Fruit fly (Drosophila melanogaster) whole organism, embryonic: ENCODE results near the gene neur.
A peak's percentile ranks its signal among the peaks of the same experiment; 100 is the strongest.

Source experiments
- Asciz ChIP-seq: fragments of 200-800 bp; sonication (Bioruptor generic); optimal IDR thresholded peaks from 2 replicates; lab custom pipeline; 2017; ENCODE audit warnings: missing biosample characterization, mild to moderate bottlenecking, missing genetic modification characterization, missing genetic modification reagents
- CG10366 ChIP-seq: fragments of 200-800 bp; sonication (Bioruptor generic); IDR thresholded peaks from 2 replicates; pipeline ENCODE4 v1.3.6; 2022; ENCODE audit warnings: missing biosample characterization, missing genetic modification characterization
- CG11456 ChIP-seq: fragments of 200-800 bp; sonication (Bioruptor generic); IDR thresholded peaks from 3 replicates; pipeline ENCODE4 v1.3.6; 2022; ENCODE audit warnings: missing biosample characterization, missing genetic modification characterization
- CG13296 ChIP-seq: fragments of 200-800 bp; sonication (Bioruptor generic); optimal IDR thresholded peaks from 3 replicates; lab custom pipeline; 2018; ENCODE audit warnings: missing biosample characterization, mild to moderate bottlenecking, missing genetic modification characterization
- CG13624 ChIP-seq: fragments of 200-800 bp; sonication (Bioruptor generic); optimal IDR thresholded peaks from 2 replicates; lab custom pipeline; 2016; ENCODE audit warnings: missing biosample characterization, missing genetic modification characterization
- CG13894 ChIP-seq: fragments of 200-800 bp; sonication (Bioruptor generic); optimal IDR thresholded peaks from 3 replicates; lab custom pipeline; 2018; ENCODE audit warnings: missing biosample characterization, mild to moderate bottlenecking, missing genetic modification characterization, moderate library complexity
- CG15269 ChIP-seq: fragments of 200-800 bp; sonication (Bioruptor generic); optimal IDR thresholded peaks from 2 replicates; lab custom pipeline; 2018; ENCODE audit warnings: missing biosample characterization, mild to moderate bottlenecking, missing genetic modification characterization, moderate library complexity
- CG15514 ChIP-seq: fragments of 200-800 bp; sonication (Bioruptor generic); optimal IDR thresholded peaks from 3 replicates; lab custom pipeline; 2017; ENCODE audit warnings: missing biosample characterization, missing genetic modification characterization, mild to moderate bottlenecking, moderate library complexity, missing genetic modification reagents
- CG15601 ChIP-seq: fragments of 200-800 bp; sonication (Bioruptor generic); optimal IDR thresholded peaks from 3 replicates; lab custom pipeline; 2019; ENCODE audit warnings: missing biosample characterization, mild to moderate bottlenecking, missing genetic modification characterization, moderate library complexity
- CG2678 ChIP-seq: fragments of 200-800 bp; sonication (Bioruptor generic); optimal IDR thresholded peaks from 3 replicates; lab custom pipeline; 2019; ENCODE audit warnings: missing biosample characterization, mild to moderate bottlenecking, missing genetic modification characterization, moderate library complexity
- CG2875 ChIP-seq: fragments of 200-800 bp; sonication (Bioruptor generic); optimal IDR thresholded peaks from 2 replicates; lab custom pipeline; 2017; ENCODE audit warnings: missing biosample characterization, mild to moderate bottlenecking, missing genetic modification characterization, missing genetic modification reagents
- CG3065 ChIP-seq: fragments of 200-800 bp; sonication (Bioruptor generic); optimal IDR thresholded peaks from 2 replicates; lab custom pipeline; 2016; ENCODE audit warnings: missing biosample characterization, missing genetic modification characterization
- CG31224 ChIP-seq: fragments of 200-800 bp; sonication (Bioruptor generic); IDR thresholded peaks from 2 replicates; pipeline ENCODE4 v1.3.6; 2022; ENCODE audit warnings: missing biosample characterization, missing genetic modification characterization
- CG4282 ChIP-seq: fragments of 200-800 bp; sonication (Bioruptor generic); optimal IDR thresholded peaks from 2 replicates; lab custom pipeline; 2016; ENCODE audit warnings: missing biosample characterization, missing genetic modification characterization
- CG8290 ChIP-seq, 3 experiments: fragments of 200-800 bp; sonication (Bioruptor generic); optimal IDR thresholded peaks; 2 replicates each; lab custom pipeline; 2016 to 2019; ENCODE audit warnings: missing biosample characterization in 3 of 3, missing genetic modification characterization in 3 of 3, mild to moderate bottlenecking in 2 of 3, moderate library complexity in 1 of 3
- CG8388 ChIP-seq: fragments of 200-800 bp; sonication (Bioruptor generic); optimal IDR thresholded peaks from 2 replicates; lab custom pipeline; 2019; ENCODE audit warnings: missing biosample characterization, mild to moderate bottlenecking, missing genetic modification characterization, moderate library complexity
- Dfd ChIP-seq, 2 experiments: fragments of >200 bp; optimal IDR thresholded peaks; 2 replicates each; lab custom pipeline; 2017; ENCODE audit warnings: missing biosample characterization in 2 of 2, missing genetic modification characterization in 2 of 2
- Eip74EF ChIP-seq, 2 experiments: fragments of 200-800 bp in 1 of 2; fragments of >200 bp in 1 of 2; sonication (Bioruptor generic) in 1 of 2; optimal IDR thresholded peaks; 2 replicates each; lab custom pipeline; 2017 to 2019; ENCODE audit warnings: missing biosample characterization in 2 of 2, missing genetic modification characterization in 2 of 2, mild to moderate bottlenecking in 1 of 2, moderate library complexity in 1 of 2
- Fer3 ChIP-seq: fragments of 200-800 bp; sonication (Bioruptor generic); optimal IDR thresholded peaks from 2 replicates; lab custom pipeline; 2018; ENCODE audit warnings: missing biosample characterization, mild to moderate bottlenecking, missing genetic modification characterization, moderate library complexity
- HmgZ ChIP-seq: fragments of 200-800 bp; sonication (Bioruptor generic); optimal IDR thresholded peaks from 2 replicates; lab custom pipeline; 2018; ENCODE audit warnings: missing biosample characterization, mild to moderate bottlenecking, missing genetic modification characterization
- MESR4 ChIP-seq: fragments of 200-800 bp; sonication (Bioruptor generic); optimal IDR thresholded peaks from 2 replicates; lab custom pipeline; 2018; ENCODE audit warnings: missing biosample characterization, mild to moderate bottlenecking, missing genetic modification characterization, moderate library complexity
- Med ChIP-seq: fragments of 200-800 bp; sonication (Bioruptor generic); peaks from one replicate; lab custom pipeline; 2016; ENCODE audit warnings: missing biosample characterization, missing genetic modification characterization, mild to moderate bottlenecking, inconsistent platforms, moderate library complexity
- Meics ChIP-seq: fragments of 200-800 bp; sonication (Bioruptor generic); optimal IDR thresholded peaks from 2 replicates; lab custom pipeline; 2017; ENCODE audit warnings: missing biosample characterization, mild to moderate bottlenecking, missing genetic modification characterization
- PHDP ChIP-seq: fragments of 200-800 bp; sonication (Bioruptor generic); optimal IDR thresholded peaks from 3 replicates; lab custom pipeline; 2018; ENCODE audit warnings: missing biosample characterization, mild to moderate bottlenecking, missing genetic modification characterization, moderate library complexity
- Pdp1 ChIP-seq, 2 experiments: fragments of 200-800 bp; sonication (Bioruptor generic); optimal IDR thresholded peaks; 3 replicates each; lab custom pipeline; 2016; ENCODE audit warnings: missing biosample characterization in 2 of 2, missing genetic modification characterization in 2 of 2, mild to moderate bottlenecking in 1 of 2, moderate library complexity in 1 of 2
- Sin3A ChIP-seq: fragments of >200 bp; optimal IDR thresholded peaks from 2 replicates; lab custom pipeline; 2018
- YL-1 ChIP-seq: fragments of 200-800 bp; sonication (Bioruptor generic); optimal IDR thresholded peaks from 3 replicates; lab custom pipeline; 2017; ENCODE audit warnings: missing biosample characterization, mild to moderate bottlenecking, missing genetic modification characterization
- ab ChIP-seq: fragments of 200-800 bp; sonication (Bioruptor generic); optimal IDR thresholded peaks from 2 replicates; lab custom pipeline; 2016; ENCODE audit warnings: missing biosample characterization, missing genetic modification characterization
- cwo ChIP-seq: fragments of 200-800 bp; sonication (Bioruptor generic); optimal IDR thresholded peaks from 3 replicates; lab custom pipeline; 2017; ENCODE audit warnings: missing biosample characterization, missing genetic modification characterization, mild to moderate bottlenecking, moderate library complexity, missing genetic modification reagents
- dm ChIP-seq: fragments of 200-800 bp; sonication (Bioruptor generic); optimal IDR thresholded peaks from 3 replicates; lab custom pipeline; 2016; ENCODE audit warnings: missing biosample characterization, missing genetic modification characterization
- exex ChIP-seq: fragments of 200-800 bp; sonication (Bioruptor generic); optimal IDR thresholded peaks from 4 replicates; lab custom pipeline; 2018; ENCODE audit warnings: missing biosample characterization, mild to moderate bottlenecking, missing genetic modification characterization, moderate library complexity
- eyg ChIP-seq: fragments of 200-800 bp; sonication (Bioruptor generic); optimal IDR thresholded peaks from 3 replicates; lab custom pipeline; 2016; ENCODE audit warnings: missing biosample characterization, missing genetic modification characterization
- gce ChIP-seq: fragments of 200-800 bp; sonication (Bioruptor generic); IDR thresholded peaks from 3 replicates; pipeline ENCODE4 v1.3.6; 2022; ENCODE audit warnings: missing biosample characterization, missing genetic modification characterization
- gem ChIP-seq: fragments of 200-800 bp; sonication (Bioruptor generic); optimal IDR thresholded peaks from 2 replicates; lab custom pipeline; 2019; ENCODE audit warnings: missing biosample characterization, mild to moderate bottlenecking, missing genetic modification characterization, moderate library complexity
- grau ChIP-seq: fragments of 200-800 bp; optimal IDR thresholded peaks from 3 replicates; lab custom pipeline; 2019; ENCODE audit warnings: missing biosample characterization, mild to moderate bottlenecking, missing genetic modification characterization, moderate library complexity
- lab ChIP-seq: fragments of 200-800 bp; sonication (Bioruptor generic); optimal IDR thresholded peaks from 3 replicates; lab custom pipeline; 2017; ENCODE audit warnings: missing biosample characterization, missing genetic modification characterization, mild to moderate bottlenecking, moderate library complexity, missing genetic modification reagents
- lbe ChIP-seq: fragments of 200-800 bp; sonication (Bioruptor generic); optimal IDR thresholded peaks from 2 replicates; lab custom pipeline; 2016; ENCODE audit warnings: missing biosample characterization, mild to moderate bottlenecking, missing genetic modification characterization
- lilli ChIP-seq: fragments of 200-800 bp; sonication (Bioruptor generic); optimal IDR thresholded peaks from 3 replicates; lab custom pipeline; 2016; ENCODE audit warnings: missing biosample characterization, missing genetic modification characterization
- mirr ChIP-seq: fragments of 200-800 bp; sonication (Bioruptor generic); optimal IDR thresholded peaks from 3 replicates; lab custom pipeline; 2018; ENCODE audit warnings: missing biosample characterization, mild to moderate bottlenecking, missing genetic modification characterization
- nom ChIP-seq: fragments of 200-800 bp; sonication (Bioruptor generic); optimal IDR thresholded peaks from 2 replicates; lab custom pipeline; 2017; ENCODE audit warnings: missing biosample characterization, missing genetic modification characterization, mild to moderate bottlenecking, moderate library complexity, missing genetic modification reagents
- oc ChIP-seq: fragments of 200-800 bp; sonication (Bioruptor generic); optimal IDR thresholded peaks from 2 replicates; lab custom pipeline; 2018; ENCODE audit warnings: missing biosample characterization, mild to moderate bottlenecking, missing genetic modification characterization, moderate library complexity
- sd ChIP-seq: fragments of 200-800 bp; sonication (Bioruptor generic); optimal IDR thresholded peaks from 3 replicates; lab custom pipeline; 2018; ENCODE audit warnings: missing biosample characterization, mild to moderate bottlenecking, missing genetic modification characterization, moderate library complexity
- sens ChIP-seq: fragments of 200-800 bp; sonication (Bioruptor generic); peaks from one replicate; lab custom pipeline; 2016; ENCODE audit warnings: missing biosample characterization, missing genetic modification characterization
- sug ChIP-seq: fragments of 200-800 bp; optimal IDR thresholded peaks from 2 replicates; lab custom pipeline; 2019; ENCODE audit warnings: missing biosample characterization, mild to moderate bottlenecking, missing genetic modification characterization, moderate library complexity
- tna ChIP-seq: fragments of 200-800 bp; sonication (Bioruptor generic); IDR thresholded peaks from 2 replicates; pipeline ENCODE4 v1.3.6; 2022; ENCODE audit warnings: missing biosample characterization, missing genetic modification characterization; ENCODE audit not compliant: partially characterized antibody
- wek ChIP-seq: fragments of 200-800 bp; sonication (Bioruptor generic); optimal IDR thresholded peaks from 3 replicates; lab custom pipeline; 2018; ENCODE audit warnings: missing biosample characterization, mild to moderate bottlenecking, missing genetic modification characterization, moderate library complexity
- zfh2 ChIP-seq: fragments of 200-800 bp; sonication (Bioruptor generic); optimal IDR thresholded peaks from 2 replicates; lab custom pipeline; 2016; ENCODE audit warnings: missing biosample characterization, missing genetic modification characterization

neur gene

DNA sequence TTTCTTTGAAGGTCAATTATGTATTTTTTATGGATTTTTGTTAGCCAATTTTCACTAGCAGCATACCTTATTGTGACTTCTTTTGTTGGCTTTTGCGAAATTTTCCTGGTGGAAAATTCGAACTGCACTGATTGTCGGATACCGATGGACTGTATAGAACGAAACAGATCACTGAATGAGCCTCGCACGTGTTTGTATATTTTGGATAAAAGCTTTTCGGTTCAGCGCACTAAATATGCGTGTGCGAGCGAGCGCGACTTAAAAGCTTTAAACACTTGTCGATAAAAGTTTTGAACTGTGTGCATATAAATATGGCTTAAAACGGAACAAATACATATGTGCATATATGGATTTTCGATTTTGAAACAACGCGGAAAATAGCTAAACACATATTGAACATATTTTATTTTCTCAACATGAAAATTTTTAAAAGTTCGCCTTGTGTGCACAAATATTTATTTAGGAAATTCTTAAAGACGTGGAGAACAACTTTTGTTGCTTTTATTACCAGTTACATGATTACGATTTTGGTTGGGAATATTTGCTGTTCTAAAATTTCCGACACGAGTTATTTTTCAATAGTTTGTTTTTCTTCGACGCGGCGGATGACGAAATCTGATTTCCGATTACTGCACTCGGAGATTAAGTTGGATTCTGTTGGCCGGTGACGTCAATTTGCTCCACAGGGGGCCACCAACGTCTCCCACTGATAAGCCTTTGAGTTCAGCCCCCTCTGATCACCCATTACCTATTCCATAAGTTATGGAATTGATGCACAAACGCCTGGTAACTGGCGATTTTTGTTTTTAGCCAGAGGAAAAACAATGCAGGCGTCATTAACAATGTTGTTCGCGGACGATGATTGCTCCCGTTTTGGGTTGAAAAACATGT lies 10.1 kb upstream of the neur start:
- TF ChIP-seq tna (GFP tag; lab: Robert Waterston, UW) (no peak), sug (tag; lab: Kevin White, UChicago) (peak; percentile 96), grau (peak; percentile 11), cwo (GFP tag; lab: Kevin White, UChicago) (peak; percentile 90), CG13296 (peak; percentile 43), wek (GFP tag; lab: Kevin White, UChicago) (no peak), Med (GFP tag; lab: Kevin White, UChicago) (peak; percentile 53), HmgZ (tag; lab: Kevin White, UChicago) (no peak), CG8290 (GFP tag; optimal IDR thresholded peaks at IDR 0.05; lab: Kevin White, UChicago) (no peak), CG8290 (tag; optimal IDR thresholded peaks at IDR 0.05; lab: Kevin White, UChicago) (peak in 1 of 2 experiments; percentile 29), dm (peak; percentile 36), CG8388 (GFP tag; lab: Kevin White, UChicago) (peak; percentile 94), CG15514 (GFP tag; lab: Kevin White, UChicago) (peak; percentile 13), Sin3A (lab: Kevin White, UChicago) (no peak), CG15269 (tag; lab: Kevin White, UChicago) (peak; percentile 22), Fer3 (tag; lab: Kevin White, UChicago) (peak; percentile 14), gce (GFP tag; lab: Robert Waterston, UW) (no peak), YL-1 (GFP tag; lab: Kevin White, UChicago) (peak; percentile 38), Pdp1 (GFP tag; optimal IDR thresholded peaks at IDR 0.05; lab: Kevin White, UChicago) (peak in 1 of 2 experiments; percentile 16), CG31224 (GFP tag; lab: Robert Waterston, UW) (no peak), zfh2 (GFP tag; lab: Kevin White, UChicago) (peak; percentile 11), sens (GFP tag; lab: Kevin White, UChicago) (peak; percentile 77), CG13894 (peak; percentile 57), sd (tag; lab: Kevin White, UChicago) (peak; percentile 6), oc (tag; lab: Kevin White, UChicago) (peak; percentile 3), CG3065 (GFP tag; lab: Kevin White, UChicago) (no peak), gem (peak; percentile 30), PHDP (peak; percentile 23), Meics (GFP tag; lab: Kevin White, UChicago) (peak; percentile 33), mirr (GFP tag; lab: Kevin White, UChicago) (no peak), lilli (GFP tag; lab: Kevin White, UChicago) (peak; percentile 22), CG2678 (tag; lab: Kevin White, UChicago) (peak; percentile 11), nom (GFP tag; lab: Kevin White, UChicago) (no peak), lab (GFP tag; lab: Kevin White, UChicago) (peak; percentile 31)

DNA sequence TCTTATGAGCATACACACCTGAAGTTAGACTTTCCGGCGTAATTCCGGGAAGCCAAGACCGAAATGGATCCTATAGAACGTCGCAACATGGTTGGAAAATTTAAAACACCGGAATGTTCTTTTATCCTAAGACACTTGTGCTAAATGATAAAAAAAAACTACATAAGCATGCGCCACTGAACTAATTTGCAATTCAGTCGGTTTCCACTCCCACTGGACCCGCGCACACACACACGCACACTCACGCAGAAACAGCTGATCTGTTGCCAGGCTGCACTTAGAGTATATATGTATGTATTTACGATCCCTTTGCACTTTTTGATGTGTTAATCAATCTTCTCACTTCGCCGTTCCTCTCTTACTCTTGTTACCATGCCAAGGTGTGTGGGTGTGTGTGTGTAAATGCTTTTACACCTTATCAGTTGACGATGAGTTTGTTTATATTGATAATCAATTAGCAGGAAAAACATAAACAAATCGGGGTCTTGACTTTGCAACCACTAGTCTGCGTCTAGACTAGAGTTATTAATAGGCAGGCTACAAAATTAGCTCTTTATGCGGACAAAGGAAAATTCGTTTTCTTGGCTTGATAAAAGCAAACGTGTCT lies 9.3 kb upstream of the neur start, which contains the start of gene Mst85C:
TSS of gene Mst85C (plus strand) at position 180 of the 607 bp plus-strand sequence.
- no peak for TF ChIP-seq CG11456 (GFP tag; lab: Robert Waterston, UW)
- no peak for TF ChIP-seq Dfd (GFP tag; optimal IDR thresholded peaks at IDR 0.05; lab: Kevin White, UChicago)
- peak; percentile 65 for TF ChIP-seq exex (tag; lab: Kevin White, UChicago)
- no peak for TF ChIP-seq CG4282 (GFP tag; lab: Kevin White, UChicago)
- no peak for TF ChIP-seq eyg
- peak; percentile 17 for TF ChIP-seq CG15601 (tag; lab: Kevin White, UChicago)
- peak; percentile 20 for TF ChIP-seq lbe (GFP tag; lab: Kevin White, UChicago)
- TF ChIP-seq nom (GFP tag; lab: Kevin White, UChicago): peak; percentile 62
- TF ChIP-seq CG10366 (GFP tag; lab: Robert Waterston, UW): no peak
- no peak for TF ChIP-seq Eip74EF (GFP tag; optimal IDR thresholded peaks at IDR 0.05; lab: Kevin White, UChicago)
- no peak for TF ChIP-seq CG13624
- TF ChIP-seq ab (GFP tag; lab: Kevin White, UChicago): no peak
- TF ChIP-seq CG2875 (GFP tag; lab: Kevin White, UChicago): peak; percentile 7
- TF ChIP-seq Asciz (GFP tag; lab: Kevin White, UChicago): peak; percentile 52
- TF ChIP-seq MESR4 (GFP tag; lab: Kevin White, UChicago): peak; percentile 62
